Worm (Caenorhabditis elegans): ENCODE measurements around the gene unc-52.

DNA sequence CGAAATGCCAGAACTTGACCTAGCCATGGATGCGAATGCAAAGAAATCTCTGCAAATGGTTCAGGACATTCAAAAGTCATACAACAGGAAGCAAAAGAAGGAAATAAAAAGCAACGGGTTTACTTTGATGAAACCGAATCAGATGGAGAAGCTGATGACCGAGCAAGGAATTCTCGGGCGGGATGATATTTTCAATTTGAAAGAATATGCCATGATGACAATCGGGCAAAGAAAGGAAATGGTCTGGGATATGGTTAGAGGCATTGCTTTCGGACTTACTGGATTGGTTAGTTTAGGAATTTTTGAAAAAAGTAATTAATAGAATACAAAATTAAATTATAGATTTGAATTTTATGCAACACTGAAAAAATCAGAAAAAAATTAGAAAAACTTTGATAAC is 63.5 kb downstream of the unc-52 start:
- TF ChIP-seq flt-1 (GFP tag; IDR thresholded peaks at IDR 0.05) (no peak), ref-1 (GFP tag; conservative IDR thresholded peaks at IDR 0.05) (no peak), ztf-23 (GFP tag; IDR thresholded peaks at IDR 0.05) (no peak), klf-2 (GFP tag; conservative IDR thresholded peaks at IDR 0.05) (no peak), T22C8.4 (GFP tag; IDR thresholded peaks at IDR 0.05) (no peak), cog-1 (tag; optimal IDR thresholded peaks at IDR 0.05) (no peak), tab-1 (GFP tag; IDR thresholded peaks at IDR 0.05) (no peak), med-1 (GFP tag; optimal IDR thresholded peaks at IDR 0.05; ENCODE audit: insufficient read depth) (no peak), ztf-29 (GFP tag; IDR thresholded peaks at IDR 0.05) (no peak)

Measured in whole organism, midembryonic.